Worm (Caenorhabditis elegans) whole organism, L3 larva: Measurements from ENCODE around the gene ttll-5.

Source experiments
- R02D3.7 ChIP-seq: fragments of 150-350 bp; optimal IDR thresholded peaks from 2 replicates; lab custom pipeline; 2014; ENCODE audit warnings: missing biosample characterization, missing genetic modification characterization
- aly-2 ChIP-seq: fragments of 150-350 bp; optimal IDR thresholded peaks from 2 replicates; lab custom pipeline; 2014; ENCODE audit warnings: missing biosample characterization, missing genetic modification characterization
- ceh-16 ChIP-seq: sonication (generic microtip); optimal IDR thresholded peaks from 2 replicates; lab custom pipeline; 2017; ENCODE audit warnings: missing biosample characterization, missing genetic modification characterization
- ceh-28 ChIP-seq: fragments of 150-350 bp; optimal IDR thresholded peaks from 2 replicates; lab custom pipeline; 2014; ENCODE audit warnings: missing biosample characterization, missing genetic modification reagents, missing genetic modification characterization
- ceh-82 ChIP-seq: fragments of 150-350 bp; optimal IDR thresholded peaks from 2 replicates; lab custom pipeline; 2014; ENCODE audit warnings: missing biosample characterization, missing genetic modification characterization
- ceh-9 ChIP-seq: sonication (generic microtip); optimal IDR thresholded peaks from 2 replicates; lab custom pipeline; 2018; ENCODE audit warnings: missing biosample characterization, missing genetic modification characterization
- egl-27 ChIP-seq: sonication (generic microtip); optimal IDR thresholded peaks from 4 replicates; lab custom pipeline; 2017; ENCODE audit warnings: missing biosample characterization, missing genetic modification reagents, missing genetic modification characterization
- egl-5 ChIP-seq: fragments of 150-350 bp; optimal IDR thresholded peaks from 2 replicates; lab custom pipeline; 2017; ENCODE audit warnings: missing biosample characterization, missing genetic modification reagents, missing genetic modification characterization, inconsistent platforms
- elt-2 ChIP-seq: sonication (generic microtip); optimal IDR thresholded peaks from 2 replicates; lab custom pipeline; 2016; ENCODE audit warnings: missing genetic modification reagents, mild to moderate bottlenecking, missing genetic modification characterization, missing compliant biosample characterization
- elt-3 ChIP-seq, 3 experiments: fragments of 150-350 bp in 1 of 3; sonication (generic microtip) in 2 of 3; optimal IDR thresholded peaks; 2 replicates in 2 of 3; 4 replicates in 1 of 3; lab custom pipeline; 2014 to 2017; ENCODE audit warnings: missing biosample characterization in 3 of 3, missing genetic modification characterization in 3 of 3
- fkh-10 ChIP-seq: sonication (generic microtip); optimal IDR thresholded peaks from 2 replicates; lab custom pipeline; 2017; ENCODE audit warnings: missing biosample characterization, missing genetic modification reagents, missing genetic modification characterization
- fkh-2 ChIP-seq: fragments of 150-350 bp; optimal IDR thresholded peaks from 2 replicates; lab custom pipeline; 2014; ENCODE audit warnings: missing biosample characterization, missing genetic modification reagents, missing genetic modification characterization
- fos-1 ChIP-seq: fragments of 150-350 bp; optimal IDR thresholded peaks from 2 replicates; lab custom pipeline; 2014; ENCODE audit warnings: missing biosample characterization, missing genetic modification characterization
- jun-1 ChIP-seq: fragments of 150-350 bp; optimal IDR thresholded peaks from 2 replicates; lab custom pipeline; 2014; ENCODE audit warnings: missing biosample characterization, missing genetic modification reagents, missing genetic modification characterization
- lin-15B ChIP-seq: fragments of 150-350 bp; optimal IDR thresholded peaks from 2 replicates; lab custom pipeline; 2014; ENCODE audit warnings: missing biosample characterization, missing genetic modification characterization
- lin-39 ChIP-seq: fragments of 150-350 bp; optimal IDR thresholded peaks from 2 replicates; lab custom pipeline; 2018; ENCODE audit warnings: missing biosample characterization, missing genetic modification reagents, missing genetic modification characterization
- lsy-12 ChIP-seq: sonication (generic microtip); optimal IDR thresholded peaks from 2 replicates; lab custom pipeline; 2016; ENCODE audit warnings: mild to moderate bottlenecking, missing genetic modification characterization, missing compliant biosample characterization
- nfya-1 ChIP-seq: sonication (generic microtip); optimal IDR thresholded peaks from 2 replicates; lab custom pipeline; 2017; ENCODE audit warnings: missing genetic modification characterization, mild to moderate bottlenecking, missing compliant biosample characterization, antibody characterized with exemption, moderate library complexity; ENCODE audit not compliant: insufficient read depth
- nhr-11 ChIP-seq: fragments of 150-350 bp; optimal IDR thresholded peaks from 2 replicates; lab custom pipeline; 2014; ENCODE audit warnings: missing biosample characterization, missing genetic modification characterization
- nhr-23 ChIP-seq: fragments of 150-350 bp; optimal IDR thresholded peaks from 2 replicates; lab custom pipeline; 2014; ENCODE audit warnings: missing biosample characterization, missing genetic modification reagents, missing genetic modification characterization
- nhr-237 ChIP-seq: fragments of 150-350 bp; optimal IDR thresholded peaks from 2 replicates; lab custom pipeline; 2014; ENCODE audit warnings: missing biosample characterization, missing genetic modification characterization
- nhr-25 ChIP-seq: sonication (generic microtip); optimal IDR thresholded peaks from 2 replicates; lab custom pipeline; 2017; ENCODE audit warnings: missing biosample characterization, missing genetic modification characterization
- nhr-43 ChIP-seq: sonication (generic microtip); optimal IDR thresholded peaks from 2 replicates; lab custom pipeline; 2016; ENCODE audit warnings: mild to moderate bottlenecking, missing genetic modification characterization, missing compliant biosample characterization; ENCODE audit not compliant: poor library complexity, severe bottlenecking
- pha-4 ChIP-seq: fragments of 150-350 bp; optimal IDR thresholded peaks from 2 replicates; lab custom pipeline; 2014; ENCODE audit warnings: missing biosample characterization, missing genetic modification reagents, missing genetic modification characterization
- pqm-1 ChIP-seq: fragments of 150-350 bp; optimal IDR thresholded peaks from 2 replicates; lab custom pipeline; 2017; ENCODE audit warnings: missing biosample characterization, missing genetic modification characterization, inconsistent platforms
- sea-2 ChIP-seq: fragments of 150-350 bp; sonication (generic microtip); optimal IDR thresholded peaks from 4 replicates; lab custom pipeline; 2014; ENCODE audit warnings: missing biosample characterization, missing genetic modification reagents, missing genetic modification characterization
- skn-1 ChIP-seq: fragments of 150-350 bp; optimal IDR thresholded peaks from 2 replicates; lab custom pipeline; 2014; ENCODE audit warnings: missing biosample characterization, missing genetic modification characterization
- snpc-4 ChIP-seq: fragments of 150-350 bp; optimal IDR thresholded peaks from 2 replicates; lab custom pipeline; 2014; ENCODE audit warnings: missing biosample characterization, missing genetic modification characterization
- tbx-2 ChIP-seq: sonication (generic microtip); optimal IDR thresholded peaks from 2 replicates; lab custom pipeline; 2016; ENCODE audit warnings: mild to moderate bottlenecking, missing genetic modification characterization, missing compliant biosample characterization
- zag-1 ChIP-seq: fragments of 150-350 bp; optimal IDR thresholded peaks from 2 replicates; lab custom pipeline; 2014; ENCODE audit warnings: missing biosample characterization, missing genetic modification characterization
- ztf-11 ChIP-seq: fragments of 150-350 bp; optimal IDR thresholded peaks from 2 replicates; lab custom pipeline; 2014; ENCODE audit warnings: missing biosample characterization, missing genetic modification characterization
- ztf-4 ChIP-seq: fragments of 150-350 bp; optimal IDR thresholded peaks from 2 replicates; lab custom pipeline; 2014; ENCODE audit warnings: missing biosample characterization, missing genetic modification characterization

The ttll-5 gene

DNA sequence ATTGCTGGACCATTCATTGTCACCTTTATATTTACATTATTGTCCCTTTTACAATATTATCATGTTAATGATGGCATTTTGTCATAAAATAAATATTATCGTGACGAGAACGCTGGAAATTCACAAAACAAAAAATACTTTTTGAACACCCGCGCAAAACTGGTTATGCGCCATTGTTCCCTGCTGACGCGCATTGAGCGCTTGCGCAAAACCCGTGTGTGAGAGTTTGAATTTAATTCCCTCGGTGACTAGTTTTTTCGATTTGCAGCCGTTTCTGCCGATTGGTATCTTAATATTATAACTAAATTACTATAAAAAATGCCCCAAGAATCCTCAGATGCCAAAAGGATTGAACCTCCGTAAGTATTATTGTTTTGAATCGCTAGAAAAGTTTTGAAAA, 12.6 kb downstream of the ttll-5 start, which contains the start of gene pafo-1:
pafo-1 (plus strand) TSS at position 256 of the 400 bp plus-strand sequence.
- peak; percentile 90 for TF ChIP-seq pha-4 (tag; lab: Kevin White, UChicago)
- no peak for TF ChIP-seq ceh-9 (tag; lab: Kevin White, UChicago)
- TF ChIP-seq sea-2 = no peak
- TF ChIP-seq ceh-28 (tag; lab: Kevin White, UChicago) = peak; percentile 61
- peak; percentile 80 for TF ChIP-seq nhr-23
- TF ChIP-seq lin-39 (tag; lab: Kevin White, UChicago) = peak; percentile 74
- no peak for TF ChIP-seq ztf-4
- peak; percentile 26 for TF ChIP-seq ceh-16 (tag; lab: Kevin White, UChicago)
- TF ChIP-seq nhr-43 (tag; lab: Kevin White, UChicago) = peak; percentile 89
- TF ChIP-seq egl-5 (tag; lab: Kevin White, UChicago) = no peak
- TF ChIP-seq fkh-10 = peak; percentile 30
- TF ChIP-seq nfya-1 (tag; lab: Kevin White, UChicago) = peak; percentile 85
- TF ChIP-seq ceh-82 = peak; percentile 67
- peak; percentile 79 for TF ChIP-seq tbx-2 (tag; lab: Kevin White, UChicago)
- TF ChIP-seq skn-1 (tag; lab: Kevin White, UChicago) = peak; percentile 74
- TF ChIP-seq fkh-2 = no peak
- TF ChIP-seq nhr-25 (tag; lab: Kevin White, UChicago) = peak; percentile 66
- TF ChIP-seq jun-1 = peak; percentile 86
- TF ChIP-seq egl-27 (tag; lab: Kevin White, UChicago) = peak; percentile 26
- peak; percentile 77 for TF ChIP-seq R02D3.7
- TF ChIP-seq zag-1 (tag; lab: Kevin White, UChicago) = peak; percentile 19
- TF ChIP-seq aly-2 = peak; percentile 73
- TF ChIP-seq ztf-11 (tag; lab: Kevin White, UChicago) = no peak
- TF ChIP-seq lsy-12 = peak; percentile 79
- peak; percentile 23 for TF ChIP-seq pqm-1 (tag; lab: Kevin White, UChicago)
- TF ChIP-seq elt-2 (tag; lab: Kevin White, UChicago) = peak; percentile 52
- peak; percentile 87 for TF ChIP-seq lin-15B (tag; lab: Kevin White, UChicago)
- peak; percentile 70 for TF ChIP-seq snpc-4 (tag; lab: Kevin White, UChicago)

- TF ChIP-seq ceh-9 (tag; lab: Kevin White, UChicago) (no peak), nfya-1 (tag; lab: Kevin White, UChicago) (peak; percentile 61), ceh-28 (tag; lab: Kevin White, UChicago) (no peak), nhr-25 (tag; lab: Kevin White, UChicago) (peak; percentile 73), elt-3 (tag; optimal IDR thresholded peaks at IDR 0.05; lab: Kevin White, UChicago) (no peak), fkh-10 (no peak)
Observed at ce11 chrV:11525338-11525737, 16.5 kb downstream of the ttll-5 start.

- TF ChIP-seq nhr-25 (tag; lab: Kevin White, UChicago) = peak; percentile 65
- TF ChIP-seq jun-1 = no peak
- TF ChIP-seq, all 47 proteins: peak for 1
Observed at ce11 chrV:11526927-11527491, 18.1 kb downstream of the ttll-5 start.

DNA sequence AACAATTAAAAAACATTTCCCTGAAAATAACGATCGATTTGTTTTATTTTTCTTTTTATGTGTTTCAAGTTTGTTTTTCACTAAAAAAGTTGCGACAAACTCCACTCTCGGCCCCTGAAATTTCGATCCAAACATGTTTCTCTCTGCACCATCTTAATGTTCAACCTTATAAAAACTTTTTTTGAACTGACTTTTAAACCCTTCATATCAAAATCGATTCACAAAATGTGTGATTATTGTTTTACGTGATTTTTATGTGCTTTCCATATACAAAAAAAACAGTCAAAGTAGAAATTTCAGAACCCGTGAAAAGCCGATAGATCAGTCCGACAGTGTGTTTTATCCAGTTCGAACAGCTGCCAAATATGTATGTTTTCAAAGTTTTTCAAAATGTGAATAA, 18.7 kb downstream of the ttll-5 start, which contains the start of gene ccch-1:
ccch-1 (plus strand) TSS at position 301 of the 400 bp plus-strand sequence.
- TF ChIP-seq aly-2 = no peak
- no peak for TF ChIP-seq ceh-9 (tag; lab: Kevin White, UChicago)
- TF ChIP-seq nhr-23 = no peak
- TF ChIP-seq ztf-4 = no peak
- TF ChIP-seq fos-1 (tag; lab: Kevin White, UChicago) = no peak
- TF ChIP-seq nhr-11 (tag; lab: Kevin White, UChicago) = no peak
- no peak for TF ChIP-seq elt-2 (tag; lab: Kevin White, UChicago)
- TF ChIP-seq pqm-1 (tag; lab: Kevin White, UChicago) = no peak
- TF ChIP-seq egl-5 (tag; lab: Kevin White, UChicago) = no peak
- no peak for TF ChIP-seq egl-27 (tag; lab: Kevin White, UChicago)
- no peak for TF ChIP-seq fkh-10
- no peak for TF ChIP-seq nhr-237 (tag; lab: Kevin White, UChicago)
- TF ChIP-seq lsy-12 = no peak
